Worm (Caenorhabditis elegans) whole organism, early embryonic: Measurements from ENCODE around the gene rsa-2.

ENCODE experiments used
- F13C5.2 ChIP-seq: sonication (generic microtip); optimal IDR thresholded peaks from 2 replicates; lab custom pipeline; 2017; ENCODE audit warnings: mild to moderate bottlenecking, missing genetic modification characterization, inconsistent platforms, missing compliant biosample characterization
- aly-1 ChIP-seq: sonication (generic microtip); optimal IDR thresholded peaks from 2 replicates; lab custom pipeline; 2016; ENCODE audit warnings: missing genetic modification characterization, missing compliant biosample characterization
- ama-1 ChIP-seq: fragments of 150-350 bp; optimal IDR thresholded peaks from 2 replicates; lab custom pipeline; 2014
- ceh-13 ChIP-seq: fragments of 200-800 bp; sonication (Bioruptor generic); optimal IDR thresholded peaks from 2 replicates; lab custom pipeline; 2018; ENCODE audit warnings: mild to moderate bottlenecking, missing genetic modification characterization, missing compliant biosample characterization
- ets-7 ChIP-seq: sonication (generic microtip); optimal IDR thresholded peaks from 2 replicates; lab custom pipeline; 2016; ENCODE audit warnings: missing genotype, missing genetic modification characterization, missing compliant biosample characterization
- flt-1 ChIP-seq: fragments of 200-800 bp; sonication (Bioruptor generic); IDR thresholded peaks from 2 replicates; pipeline ENCODE4 v1.3.6; 2022; ENCODE audit warnings: missing genetic modification characterization, missing compliant biosample characterization
- hmg-4 ChIP-seq: fragments of 200-800 bp; sonication (Bioruptor generic); optimal IDR thresholded peaks from 2 replicates; lab custom pipeline; 2018; ENCODE audit warnings: mild to moderate bottlenecking, missing genetic modification characterization, missing compliant biosample characterization
- hnd-1 ChIP-seq: sonication (generic microtip); optimal IDR thresholded peaks from 2 replicates; lab custom pipeline; 2016; ENCODE audit warnings: missing genetic modification characterization, missing compliant biosample characterization
- scrt-1 ChIP-seq: fragments of 200-800 bp; sonication (Bioruptor generic); IDR thresholded peaks from 2 replicates; pipeline ENCODE4 v1.3.6; 2022; ENCODE audit warnings: missing genetic modification characterization, missing compliant biosample characterization
- sea-1 ChIP-seq: fragments of 200-800 bp; sonication (Bioruptor generic); conservative IDR thresholded peaks from 2 replicates; pipeline ENCODE4 v1.3.6; 2022; ENCODE audit warnings: missing genetic modification characterization, missing compliant biosample characterization
- tbx-11 ChIP-seq: fragments of 200-800 bp; sonication (Bioruptor generic); IDR thresholded peaks from 2 replicates; pipeline ENCODE4 v1.3.6; 2022; ENCODE audit warnings: missing genetic modification characterization, missing compliant biosample characterization
- tbx-37 ChIP-seq: fragments of 200-800 bp; sonication (Bioruptor generic); conservative IDR thresholded peaks from 2 replicates; pipeline ENCODE4 v1.3.6; 2022; ENCODE audit warnings: missing genetic modification reagents, missing genetic modification characterization, missing compliant biosample characterization
- tra-4 ChIP-seq: sonication (generic microtip); optimal IDR thresholded peaks from 2 replicates; lab custom pipeline; 2017; ENCODE audit warnings: missing genetic modification characterization, missing compliant biosample characterization

- TF ChIP-seq tra-4 (tag; lab: Kevin White, UChicago) (no peak), tbx-37 (GFP tag; lab: Robert Waterston, UW) (no peak), sea-1 (no peak), ama-1 (lab: Kevin White, UChicago) (no peak), hnd-1 (tag; lab: Kevin White, UChicago) (no peak), scrt-1 (no peak), flt-1 (GFP tag; lab: Robert Waterston, UW) (no peak), F13C5.2 (no peak), aly-1 (tag; lab: Kevin White, UChicago) (no peak), ceh-13 (GFP tag; lab: Kevin White, UChicago) (no peak), ets-7 (no peak), hmg-4 (GFP tag; lab: Kevin White, UChicago) (no peak), tbx-11 (GFP tag; lab: Robert Waterston, UW) (no peak)
These were observed 12.6 kb upstream of the rsa-2 start for ce11 chrIII:11050658-11051118.
